Worm (Caenorhabditis elegans): Measurements from ENCODE around the gene Y75B8A.6.

The Y75B8A.6 gene

ce11 chrIII:12143792-12144191 lies 13.6 kb upstream of the Y75B8A.6 start:
- TF ChIP-seq B0310.2 (tag; optimal IDR thresholded peaks at IDR 0.05) (no peak), ceh-36 (tag; optimal IDR thresholded peaks at IDR 0.05) (peak; percentile 60)

- TF ChIP-seq ets-7 (tag; optimal IDR thresholded peaks at IDR 0.05): no peak
- TF ChIP-seq tbx-11 (GFP tag; IDR thresholded peaks at IDR 0.05): no peak
- no peak for TF ChIP-seq scrt-1 (GFP tag; IDR thresholded peaks at IDR 0.05)
- TF ChIP-seq hmg-4 (GFP tag; optimal IDR thresholded peaks at IDR 0.05): no peak
- TF ChIP-seq hnd-1 (tag; optimal IDR thresholded peaks at IDR 0.05): no peak
- TF ChIP-seq tbx-37 (GFP tag; conservative IDR thresholded peaks at IDR 0.05): no peak
- no peak for TF ChIP-seq ceh-36 (tag; optimal IDR thresholded peaks at IDR 0.05)
- TF ChIP-seq aly-1 (tag; optimal IDR thresholded peaks at IDR 0.05): no peak
- TF ChIP-seq ceh-13 (GFP tag; optimal IDR thresholded peaks at IDR 0.05): no peak
- no peak for TF ChIP-seq flt-1 (GFP tag; IDR thresholded peaks at IDR 0.05)
- no peak for TF ChIP-seq B0310.2 (tag; optimal IDR thresholded peaks at IDR 0.05)
- TF ChIP-seq sea-1 (GFP tag; conservative IDR thresholded peaks at IDR 0.05): no peak
- no peak for TF ChIP-seq ama-1 (optimal IDR thresholded peaks at IDR 0.05)
- TF ChIP-seq tra-4 (tag; optimal IDR thresholded peaks at IDR 0.05): no peak
- TF ChIP-seq pes-1 (GFP tag; IDR thresholded peaks at IDR 0.05): no peak
- TF ChIP-seq hmbx-1 (tag; optimal IDR thresholded peaks at IDR 0.05): no peak
- TF ChIP-seq F13C5.2 (tag; optimal IDR thresholded peaks at IDR 0.05): no peak
Observed at ce11 chrIII:12142419-12143107, 12.4 kb upstream of the Y75B8A.6 start.

- TF ChIP-seq tbx-37 (GFP tag; conservative IDR thresholded peaks at IDR 0.05) (peak; percentile 29), F13C5.2 (tag; optimal IDR thresholded peaks at IDR 0.05) (peak; percentile 24), hmg-4 (GFP tag; optimal IDR thresholded peaks at IDR 0.05) (peak; percentile 35), flt-1 (GFP tag; IDR thresholded peaks at IDR 0.05) (no peak), scrt-1 (GFP tag; IDR thresholded peaks at IDR 0.05) (no peak), tbx-11 (GFP tag; IDR thresholded peaks at IDR 0.05) (no peak), aly-1 (tag; optimal IDR thresholded peaks at IDR 0.05) (peak; percentile 15), ceh-36 (tag; optimal IDR thresholded peaks at IDR 0.05) (peak; percentile 23)
Observed at ce11 chrIII:12139471-12139870, 9.3 kb upstream of the Y75B8A.6 start.

ce11 chrIII:12138235-12138634 lies 8.1 kb upstream of the Y75B8A.6 start:
- TF ChIP-seq flt-1 (GFP tag; IDR thresholded peaks at IDR 0.05) (no peak), sea-1 (GFP tag; conservative IDR thresholded peaks at IDR 0.05) (no peak), tbx-11 (GFP tag; IDR thresholded peaks at IDR 0.05) (no peak), ceh-36 (tag; optimal IDR thresholded peaks at IDR 0.05) (no peak), scrt-1 (GFP tag; IDR thresholded peaks at IDR 0.05) (no peak), hmg-4 (GFP tag; optimal IDR thresholded peaks at IDR 0.05) (no peak), tra-4 (tag; optimal IDR thresholded peaks at IDR 0.05) (no peak), pes-1 (GFP tag; IDR thresholded peaks at IDR 0.05) (no peak), ets-7 (tag; optimal IDR thresholded peaks at IDR 0.05) (no peak), hmbx-1 (tag; optimal IDR thresholded peaks at IDR 0.05) (no peak)

ce11 chrIII:12137515-12137914 lies 7.4 kb upstream of the Y75B8A.6 start:
- TF ChIP-seq pes-1 (GFP tag; IDR thresholded peaks at IDR 0.05) (no peak), aly-1 (tag; optimal IDR thresholded peaks at IDR 0.05) (no peak), flt-1 (GFP tag; IDR thresholded peaks at IDR 0.05) (no peak), tra-4 (tag; optimal IDR thresholded peaks at IDR 0.05) (no peak), B0310.2 (tag; optimal IDR thresholded peaks at IDR 0.05) (peak; percentile 11), ets-7 (tag; optimal IDR thresholded peaks at IDR 0.05) (no peak), tbx-37 (GFP tag; conservative IDR thresholded peaks at IDR 0.05) (no peak), hmg-4 (GFP tag; optimal IDR thresholded peaks at IDR 0.05) (no peak), hmbx-1 (tag; optimal IDR thresholded peaks at IDR 0.05) (no peak)

ce11 chrIII:12137095-12137494 lies 7.0 kb upstream of the Y75B8A.6 start:
- TF ChIP-seq tbx-11 (GFP tag; IDR thresholded peaks at IDR 0.05) (no peak), sea-1 (GFP tag; conservative IDR thresholded peaks at IDR 0.05) (no peak), pes-1 (GFP tag; IDR thresholded peaks at IDR 0.05) (no peak), ceh-13 (GFP tag; optimal IDR thresholded peaks at IDR 0.05) (no peak), aly-1 (tag; optimal IDR thresholded peaks at IDR 0.05) (no peak)

- TF ChIP-seq tbx-11 (GFP tag; IDR thresholded peaks at IDR 0.05) (no peak), hmbx-1 (tag; optimal IDR thresholded peaks at IDR 0.05) (no peak), ceh-13 (GFP tag; optimal IDR thresholded peaks at IDR 0.05) (no peak), ets-7 (tag; optimal IDR thresholded peaks at IDR 0.05) (no peak), flt-1 (GFP tag; IDR thresholded peaks at IDR 0.05) (no peak), pes-1 (GFP tag; IDR thresholded peaks at IDR 0.05) (no peak), tbx-37 (GFP tag; conservative IDR thresholded peaks at IDR 0.05) (no peak)
Observed at ce11 chrIII:12135580-12135979, 5.4 kb upstream of the Y75B8A.6 start.

- no peak for TF ChIP-seq hmbx-1 (tag; optimal IDR thresholded peaks at IDR 0.05)
- no peak for TF ChIP-seq hmg-4 (GFP tag; optimal IDR thresholded peaks at IDR 0.05)
- no peak for TF ChIP-seq ceh-36 (tag; optimal IDR thresholded peaks at IDR 0.05)
- TF ChIP-seq tbx-11 (GFP tag; IDR thresholded peaks at IDR 0.05): no peak
Observed at ce11 chrIII:12133121-12133520, 3.0 kb upstream of the Y75B8A.6 start.

ce11 chrIII:12131751-12132150 lies 1.6 kb upstream of the Y75B8A.6 start:
- TF ChIP-seq ceh-36 (tag; optimal IDR thresholded peaks at IDR 0.05): peak; percentile 96
- no peak for TF ChIP-seq ets-7 (tag; optimal IDR thresholded peaks at IDR 0.05)

Measured in whole organism, early embryonic.